Fruit fly (Drosophila melanogaster) whole organism, embryonic: ENCODE results near the gene CG10211.

Experiments used
- Ada2b ChIP-seq: fragments of 200-800 bp; sonication (Bioruptor generic); IDR thresholded peaks from 2 replicates; pipeline ENCODE4 v1.3.6; 2022; ENCODE audit warnings: missing biosample characterization, missing genetic modification characterization
- Bgb ChIP-seq: fragments of 200-800 bp; sonication (Bioruptor generic); IDR thresholded peaks from 2 replicates; pipeline ENCODE4 v1.3.6; 2022; ENCODE audit warnings: missing biosample characterization, missing genetic modification characterization; ENCODE audit not compliant: partially characterized antibody
- Blimp-1 ChIP-seq: fragments of 200-800 bp; sonication (Bioruptor generic); optimal IDR thresholded peaks from 3 replicates; lab custom pipeline; 2018; ENCODE audit warnings: missing biosample characterization, missing genetic modification characterization, mild to moderate bottlenecking, moderate library complexity, missing genetic modification reagents
- CG11093 ChIP-seq: fragments of 200-800 bp; sonication (Bioruptor generic); IDR thresholded peaks from 3 replicates; pipeline ENCODE4 v1.3.6; 2022; ENCODE audit warnings: missing biosample characterization, missing genetic modification characterization
- CG11247 ChIP-seq: fragments of 200-800 bp; sonication (Bioruptor generic); IDR thresholded peaks from 2 replicates; pipeline ENCODE4 v1.3.6; 2022; ENCODE audit warnings: missing biosample characterization, missing genetic modification characterization
- CG11398 ChIP-seq: fragments of 200-800 bp; sonication (Bioruptor generic); optimal IDR thresholded peaks from 2 replicates; lab custom pipeline; 2016; ENCODE audit warnings: missing biosample characterization, missing genetic modification characterization
- CG12104 ChIP-seq: fragments of 200-800 bp; sonication (Bioruptor generic); optimal IDR thresholded peaks from 3 replicates; lab custom pipeline; 2016; ENCODE audit warnings: missing biosample characterization, missing genetic modification characterization
- CG1233 ChIP-seq: fragments of 200-800 bp; sonication (Bioruptor generic); optimal IDR thresholded peaks from 4 replicates; lab custom pipeline; 2018; ENCODE audit warnings: missing biosample characterization, mild to moderate bottlenecking, missing genetic modification characterization
- CG12744 ChIP-seq: fragments of 200-800 bp; sonication (Bioruptor generic); optimal IDR thresholded peaks from 2 replicates; lab custom pipeline; 2016; ENCODE audit warnings: missing biosample characterization, missing genetic modification characterization
- CG15479 ChIP-seq: fragments of 200-800 bp; sonication (Bioruptor generic); optimal IDR thresholded peaks from 3 replicates; lab custom pipeline; 2019; ENCODE audit warnings: missing biosample characterization, mild to moderate bottlenecking, missing genetic modification characterization, moderate library complexity
- CG17568 ChIP-seq: fragments of 200-800 bp; sonication (Bioruptor generic); optimal IDR thresholded peaks from 2 replicates; lab custom pipeline; 2018; ENCODE audit warnings: missing biosample characterization, mild to moderate bottlenecking, missing genetic modification characterization, moderate library complexity
- CG17912 ChIP-seq: fragments of 200-800 bp; sonication (Bioruptor generic); optimal IDR thresholded peaks from 2 replicates; lab custom pipeline; 2018; ENCODE audit warnings: missing biosample characterization, mild to moderate bottlenecking, missing genetic modification characterization
- CG1832 ChIP-seq: fragments of 200-800 bp; sonication (Bioruptor generic); optimal IDR thresholded peaks from 2 replicates; lab custom pipeline; 2017; ENCODE audit warnings: missing biosample characterization, mild to moderate bottlenecking, missing genetic modification characterization, inconsistent platforms
- CG2678 ChIP-seq: fragments of 200-800 bp; sonication (Bioruptor generic); optimal IDR thresholded peaks from 3 replicates; lab custom pipeline; 2019; ENCODE audit warnings: missing biosample characterization, mild to moderate bottlenecking, missing genetic modification characterization, moderate library complexity
- CG2889 ChIP-seq: fragments of 200-800 bp; sonication (Bioruptor generic); IDR thresholded peaks from 3 replicates; pipeline ENCODE4 v1.3.6; 2022; ENCODE audit warnings: missing biosample characterization, missing genetic modification characterization
- CG3407 ChIP-seq: fragments of 200-800 bp; sonication (Bioruptor generic); optimal IDR thresholded peaks from 2 replicates; lab custom pipeline; 2018; ENCODE audit warnings: missing biosample characterization, mild to moderate bottlenecking, missing genetic modification characterization
- CG6854 ChIP-seq: fragments of 200-800 bp; sonication (Bioruptor generic); optimal IDR thresholded peaks from 3 replicates; lab custom pipeline; 2017; ENCODE audit warnings: missing biosample characterization, mild to moderate bottlenecking, missing genetic modification characterization
- CG7372 ChIP-seq: fragments of 200-800 bp; sonication (Bioruptor generic); IDR thresholded peaks from 2 replicates; pipeline ENCODE4 v1.3.6; 2022; ENCODE audit warnings: missing biosample characterization, missing genetic modification characterization
- CG8765 ChIP-seq: fragments of 200-800 bp; sonication (Bioruptor generic); IDR thresholded peaks from 2 replicates; pipeline ENCODE4 v1.3.6; 2022; ENCODE audit warnings: missing biosample characterization, missing genetic modification characterization
- Camta ChIP-seq: fragments of 200-800 bp; sonication (Bioruptor generic); optimal IDR thresholded peaks from 2 replicates; lab custom pipeline; 2016; ENCODE audit warnings: missing biosample characterization, missing genetic modification characterization
- D ChIP-seq, 2 experiments: fragments of 200-800 bp in 1 of 2; fragments of >200 bp in 1 of 2; sonication (Bioruptor generic) in 1 of 2; optimal IDR thresholded peaks; 2 replicates in 1 of 2; 3 replicates in 1 of 2; lab custom pipeline; 2017; ENCODE audit warnings: mild to moderate bottlenecking in 1 of 2, missing biosample characterization in 1 of 2, missing genetic modification characterization in 1 of 2, missing genetic modification reagents in 1 of 2
- D19A ChIP-seq: fragments of 200-800 bp; optimal IDR thresholded peaks from 3 replicates; lab custom pipeline; 2019; ENCODE audit warnings: missing biosample characterization, mild to moderate bottlenecking, missing genetic modification characterization, moderate library complexity
- Doc3 ChIP-seq: fragments of 200-800 bp; sonication (Bioruptor generic); IDR thresholded peaks from 3 replicates; pipeline ENCODE4 v1.3.6; 2022; ENCODE audit warnings: missing biosample characterization, missing genetic modification characterization; ENCODE audit not compliant: partially characterized antibody
- E2f1 ChIP-seq: fragments of 200-800 bp; sonication (Bioruptor generic); IDR thresholded peaks from 2 replicates; pipeline ENCODE4 v1.3.6; 2022; ENCODE audit warnings: missing biosample characterization, missing genetic modification characterization
- Ets65A ChIP-seq: fragments of 200-800 bp; sonication (Bioruptor generic); peaks from one replicate; lab custom pipeline; 2016; ENCODE audit warnings: missing biosample characterization, missing genetic modification characterization
- Fer2 ChIP-seq: fragments of 200-800 bp; sonication (Bioruptor generic); optimal IDR thresholded peaks from 2 replicates; lab custom pipeline; 2018; ENCODE audit warnings: missing biosample characterization, mild to moderate bottlenecking, missing genetic modification characterization, moderate library complexity
- HHEX ChIP-seq: fragments of 200-800 bp; sonication (Bioruptor generic); optimal IDR thresholded peaks from 3 replicates; lab custom pipeline; 2017; ENCODE audit warnings: missing biosample characterization, mild to moderate bottlenecking, missing genetic modification characterization, missing genetic modification reagents
- HLHmδ ChIP-seq: fragments of 200-800 bp; sonication (Bioruptor generic); optimal IDR thresholded peaks from 2 replicates; lab custom pipeline; 2018; ENCODE audit warnings: missing biosample characterization, mild to moderate bottlenecking, missing genetic modification characterization, moderate library complexity
- Lim3 ChIP-seq: fragments of 200-800 bp; sonication (Bioruptor generic); IDR thresholded peaks from 2 replicates; pipeline ENCODE4 v1.3.6; 2022; ENCODE audit warnings: missing biosample characterization, missing genetic modification characterization
- Max ChIP-seq: fragments of 200-800 bp; sonication (Bioruptor generic); optimal IDR thresholded peaks from 2 replicates; lab custom pipeline; 2016; ENCODE audit warnings: missing biosample characterization, mild to moderate bottlenecking, missing genetic modification characterization
- Ravus ChIP-seq: fragments of 200-800 bp; sonication (Bioruptor generic); IDR thresholded peaks from 2 replicates; pipeline ENCODE4 v1.3.6; 2022; ENCODE audit warnings: missing biosample characterization, missing genetic modification characterization
- TFAM ChIP-seq: fragments of 200-800 bp; sonication (Bioruptor generic); optimal IDR thresholded peaks from 2 replicates; lab custom pipeline; 2017; ENCODE audit warnings: missing biosample characterization, missing genetic modification characterization, inconsistent platforms
- aop ChIP-seq: fragments of 200-800 bp; sonication (Bioruptor generic); IDR thresholded peaks from 2 replicates; pipeline ENCODE4 v1.3.6; 2022; ENCODE audit warnings: missing biosample characterization, missing genetic modification characterization
- cg ChIP-seq: fragments of 200-800 bp; sonication (Bioruptor generic); optimal IDR thresholded peaks from 3 replicates; lab custom pipeline; 2019; ENCODE audit warnings: missing biosample characterization, mild to moderate bottlenecking, missing genetic modification characterization, moderate library complexity
- da ChIP-seq: fragments of 200-800 bp; sonication (Bioruptor generic); optimal IDR thresholded peaks from 2 replicates; lab custom pipeline; 2016; ENCODE audit warnings: missing biosample characterization, missing genetic modification characterization
- esg ChIP-seq: fragments of 200-800 bp; sonication (Bioruptor generic); conservative IDR thresholded peaks from 2 replicates; pipeline ENCODE4 v1.3.6; 2022; ENCODE audit warnings: missing biosample characterization, missing genetic modification characterization
- fd102C ChIP-seq: fragments of 200-800 bp; sonication (Bioruptor generic); optimal IDR thresholded peaks from 2 replicates; lab custom pipeline; 2018; ENCODE audit warnings: missing biosample characterization, mild to moderate bottlenecking, missing genetic modification characterization, moderate library complexity
- h ChIP-seq: fragments of >200 bp; optimal IDR thresholded peaks from 2 replicates; lab custom pipeline; 2017
- jing ChIP-seq: fragments of 200-800 bp; sonication (Bioruptor generic); optimal IDR thresholded peaks from 2 replicates; lab custom pipeline; 2018; ENCODE audit warnings: missing biosample characterization, mild to moderate bottlenecking, missing genetic modification characterization
- kah ChIP-seq: fragments of 200-800 bp; sonication (Bioruptor generic); optimal IDR thresholded peaks from 2 replicates; lab custom pipeline; 2018; ENCODE audit warnings: missing biosample characterization, mild to moderate bottlenecking, missing genetic modification characterization
- maf-S ChIP-seq: fragments of 200-800 bp; sonication (Bioruptor generic); optimal IDR thresholded peaks from 2 replicates; lab custom pipeline; 2016; ENCODE audit warnings: missing biosample characterization, missing genetic modification characterization
- mam ChIP-seq: fragments of 200-800 bp; sonication (Bioruptor generic); optimal IDR thresholded peaks from 3 replicates; lab custom pipeline; 2016; ENCODE audit warnings: missing biosample characterization, missing genetic modification characterization
- oc ChIP-seq: fragments of 200-800 bp; sonication (Bioruptor generic); optimal IDR thresholded peaks from 2 replicates; lab custom pipeline; 2018; ENCODE audit warnings: missing biosample characterization, mild to moderate bottlenecking, missing genetic modification characterization, moderate library complexity
- pb ChIP-seq: fragments of 200-800 bp; sonication (Bioruptor generic); optimal IDR thresholded peaks from 3 replicates; lab custom pipeline; 2016; ENCODE audit warnings: missing biosample characterization, missing genetic modification characterization
- pita ChIP-seq: fragments of 200-800 bp; sonication (Bioruptor generic); optimal IDR thresholded peaks from 2 replicates; lab custom pipeline; 2017; ENCODE audit warnings: missing biosample characterization, mild to moderate bottlenecking, missing genetic modification characterization
- pnt ChIP-seq: fragments of 200-800 bp; sonication (Bioruptor generic); optimal IDR thresholded peaks from 3 replicates; lab custom pipeline; 2016; ENCODE audit warnings: missing biosample characterization, missing genetic modification characterization
- pros ChIP-seq: fragments of 200-800 bp; sonication (Bioruptor generic); optimal IDR thresholded peaks from 3 replicates; lab custom pipeline; 2019; ENCODE audit warnings: missing biosample characterization, mild to moderate bottlenecking, missing genetic modification characterization, moderate library complexity
- sd ChIP-seq: fragments of 200-800 bp; sonication (Bioruptor generic); optimal IDR thresholded peaks from 3 replicates; lab custom pipeline; 2018; ENCODE audit warnings: missing biosample characterization, mild to moderate bottlenecking, missing genetic modification characterization, moderate library complexity
- sim ChIP-seq: fragments of 200-800 bp; sonication (Bioruptor generic); IDR thresholded peaks from 2 replicates; pipeline ENCODE4 v1.3.6; 2022; ENCODE audit warnings: missing biosample characterization, missing genetic modification characterization
- so ChIP-seq: fragments of 200-800 bp; sonication (Bioruptor generic); IDR thresholded peaks from 3 replicates; pipeline ENCODE4 v1.3.6; 2022; ENCODE audit warnings: missing biosample characterization, missing genetic modification characterization
- stc ChIP-seq: fragments of 200-800 bp; sonication (Bioruptor generic); IDR thresholded peaks from 2 replicates; pipeline ENCODE4 v1.3.6; 2022; ENCODE audit warnings: missing biosample characterization, missing genetic modification characterization
- stwl ChIP-seq: fragments of 200-800 bp; sonication (Bioruptor generic); optimal IDR thresholded peaks from 3 replicates; lab custom pipeline; 2018; ENCODE audit warnings: missing biosample characterization, mild to moderate bottlenecking, missing genetic modification characterization, moderate library complexity

The CG10211 gene

DNA sequence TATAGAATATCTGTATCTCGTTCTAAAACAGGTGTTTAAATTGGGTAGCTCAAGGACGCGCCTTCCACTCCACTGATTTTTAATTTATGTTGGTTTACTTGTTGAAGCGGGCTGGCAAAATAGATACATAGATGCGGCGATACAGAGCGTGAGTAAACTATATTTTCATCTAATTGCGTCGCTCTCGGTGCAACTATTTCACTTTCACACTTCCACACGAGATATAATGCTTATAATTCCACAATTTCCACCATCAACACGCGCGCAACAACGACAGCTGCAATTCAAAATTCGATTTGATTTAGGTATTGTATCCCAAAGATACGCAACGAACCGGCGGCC lies 33.3 kb upstream of the CG10211 start (continued):
- TF ChIP-seq Lim3 (GFP tag; lab: Robert Waterston, UW): no peak
- no peak for TF ChIP-seq jing (GFP tag; lab: Kevin White, UChicago)
- TF ChIP-seq CG2889 (GFP tag; lab: Robert Waterston, UW): no peak
- TF ChIP-seq CG11093 (GFP tag; lab: Robert Waterston, UW): no peak
- TF ChIP-seq TFAM (GFP tag; lab: Kevin White, UChicago): no peak
- TF ChIP-seq da (GFP tag; lab: Kevin White, UChicago): no peak
- no peak for TF ChIP-seq h (lab: Kevin White, UChicago)
- no peak for TF ChIP-seq CG1832 (GFP tag; lab: Kevin White, UChicago)
- TF ChIP-seq Bgb (GFP tag; lab: Robert Waterston, UW): peak; percentile 49; the same call in 1 of the 2 replicates
- TF ChIP-seq Doc3 (GFP tag; lab: Robert Waterston, UW): no peak
- no peak for TF ChIP-seq sd
- 0 out of 3 replicates have a peak, but pooled peaks have one; percentile 18 for TF ChIP-seq so (GFP tag; lab: Robert Waterston, UW)
- TF ChIP-seq stwl (tag; lab: Kevin White, UChicago): no peak
- TF ChIP-seq CG17568 (GFP tag; lab: Kevin White, UChicago): peak; percentile 7
- TF ChIP-seq pros (GFP tag; lab: Kevin White, UChicago): no peak
- TF ChIP-seq CG2678 (tag; lab: Kevin White, UChicago): no peak
- TF ChIP-seq pnt (GFP tag; lab: Kevin White, UChicago): no peak
- no peak for TF ChIP-seq Max (GFP tag; lab: Kevin White, UChicago)
- TF ChIP-seq Ada2b: no peak
- peak; percentile 46 for TF ChIP-seq Blimp-1 (GFP tag; lab: Kevin White, UChicago)
- no peak for TF ChIP-seq cg (GFP tag; lab: Kevin White, UChicago)
- no peak for TF ChIP-seq stc (GFP tag; lab: Robert Waterston, UW)
- no peak for TF ChIP-seq Ravus (GFP tag; lab: Robert Waterston, UW)
- TF ChIP-seq fd102C (GFP tag; lab: Kevin White, UChicago): no peak
- TF ChIP-seq CG11247 (GFP tag; lab: Robert Waterston, UW): no peak
- peak; percentile 57 for TF ChIP-seq oc (tag; lab: Kevin White, UChicago)
- no peak for TF ChIP-seq HLHmδ (GFP tag; lab: Kevin White, UChicago)
- no peak for TF ChIP-seq maf-S
- TF ChIP-seq HHEX: no peak
- no peak for TF ChIP-seq esg (GFP tag; lab: Robert Waterston, UW)
- no peak for TF ChIP-seq CG6854 (GFP tag; lab: Kevin White, UChicago)
- TF ChIP-seq pb (GFP tag; lab: Kevin White, UChicago): no peak
- TF ChIP-seq E2f1: no peak
- no peak for TF ChIP-seq CG12104 (GFP tag; lab: Kevin White, UChicago)
- no peak for TF ChIP-seq Fer2 (tag; lab: Kevin White, UChicago)
- no peak for TF ChIP-seq CG8765 (GFP tag; lab: Robert Waterston, UW)
- TF ChIP-seq D (optimal IDR thresholded peaks at IDR 0.05; lab: Kevin White, UChicago): peak; percentile 0
- TF ChIP-seq D (GFP tag; optimal IDR thresholded peaks at IDR 0.05; lab: Kevin White, UChicago): no peak
- no peak for TF ChIP-seq CG11398
- peak; percentile 79 for TF ChIP-seq Ets65A (GFP tag; lab: Kevin White, UChicago)
- TF ChIP-seq mam (GFP tag; lab: Kevin White, UChicago): no peak
- TF ChIP-seq kah (GFP tag; lab: Kevin White, UChicago): peak; percentile 3
- TF ChIP-seq D19A (tag; lab: Kevin White, UChicago): no peak
- TF ChIP-seq CG15479 (GFP tag; lab: Kevin White, UChicago): peak; percentile 45
- TF ChIP-seq pita: no peak
- no peak for TF ChIP-seq CG12744 (GFP tag; lab: Kevin White, UChicago)
- no peak for TF ChIP-seq CG7372 (GFP tag; lab: Robert Waterston, UW)
- no peak for TF ChIP-seq CG1233 (GFP tag; lab: Kevin White, UChicago)
- TF ChIP-seq CG3407 (GFP tag; lab: Kevin White, UChicago): no peak
- TF ChIP-seq sim (GFP tag; lab: Robert Waterston, UW): no peak
- TF ChIP-seq Camta (GFP tag; lab: Kevin White, UChicago): no peak
- TF ChIP-seq aop (GFP tag; lab: Robert Waterston, UW): no peak
- no peak for TF ChIP-seq CG17912 (GFP tag; lab: Kevin White, UChicago)
